Fruit fly (Drosophila melanogaster) whole organism, embryonic: ENCODE data around the gene Patr-1.

Source experiments
- Asciz ChIP-seq: fragments of 200-800 bp; sonication (Bioruptor generic); optimal IDR thresholded peaks from 2 replicates; lab custom pipeline; 2017; ENCODE audit warnings: missing biosample characterization, mild to moderate bottlenecking, missing genetic modification characterization, missing genetic modification reagents
- Atf-2 ChIP-seq: fragments of 200-800 bp; sonication (Bioruptor generic); optimal IDR thresholded peaks from 2 replicates; lab custom pipeline; 2016; ENCODE audit warnings: missing biosample characterization, missing genetic modification characterization
- Awh ChIP-seq: fragments of 200-800 bp; sonication (Bioruptor generic); IDR thresholded peaks from 2 replicates; pipeline ENCODE4, ENCODE4 v1.3.6; 2022; ENCODE audit warnings: missing biosample characterization, missing genetic modification characterization
- BtbVII ChIP-seq: fragments of 200-800 bp; sonication (Bioruptor generic); optimal IDR thresholded peaks from 3 replicates; lab custom pipeline; 2017; ENCODE audit warnings: missing biosample characterization, mild to moderate bottlenecking, missing genetic modification characterization
- CG10543 ChIP-seq: fragments of 200-800 bp; sonication (Bioruptor generic); optimal IDR thresholded peaks from 3 replicates; lab custom pipeline; 2017; ENCODE audit warnings: missing biosample characterization, mild to moderate bottlenecking, missing genetic modification characterization, moderate library complexity
- CG11723 ChIP-seq: fragments of 200-800 bp; sonication (Bioruptor generic); optimal IDR thresholded peaks from 2 replicates; lab custom pipeline; 2017; ENCODE audit warnings: missing biosample characterization, mild to moderate bottlenecking, missing genetic modification characterization
- CG12071 ChIP-seq: fragments of 200-800 bp; sonication (Bioruptor generic); optimal IDR thresholded peaks from 3 replicates; lab custom pipeline; 2018; ENCODE audit warnings: missing biosample characterization, mild to moderate bottlenecking, missing genetic modification characterization
- CG12659 ChIP-seq: fragments of 200-800 bp; sonication (Bioruptor generic); optimal IDR thresholded peaks from 3 replicates; lab custom pipeline; 2017; ENCODE audit warnings: mild to moderate bottlenecking, missing biosample characterization, missing genetic modification reagents, missing genetic modification characterization
- CG14441 ChIP-seq: fragments of 200-800 bp; sonication (Bioruptor generic); IDR thresholded peaks from 2 replicates; pipeline ENCODE4 v1.3.6; 2022; ENCODE audit warnings: missing biosample characterization, missing genetic modification characterization
- CG16813 ChIP-seq: fragments of 200-800 bp; sonication (Bioruptor generic); IDR thresholded peaks from 3 replicates; pipeline ENCODE4 v1.3.6; 2022; ENCODE audit warnings: missing biosample characterization, missing genetic modification characterization; ENCODE audit not compliant: partially characterized antibody
- CG16863 ChIP-seq: fragments of 200-800 bp; sonication (Bioruptor generic); optimal IDR thresholded peaks from 3 replicates; lab custom pipeline; 2016; ENCODE audit warnings: missing biosample characterization, missing genetic modification characterization
- CG17328 ChIP-seq: fragments of 200-800 bp; sonication (Bioruptor generic); IDR thresholded peaks from 2 replicates; pipeline ENCODE4 v1.3.6; 2022; ENCODE audit warnings: missing biosample characterization, missing genetic modification characterization
- CG17568 ChIP-seq: fragments of 200-800 bp; sonication (Bioruptor generic); optimal IDR thresholded peaks from 2 replicates; lab custom pipeline; 2018; ENCODE audit warnings: missing biosample characterization, mild to moderate bottlenecking, missing genetic modification characterization, moderate library complexity
- CG3065 ChIP-seq: fragments of 200-800 bp; sonication (Bioruptor generic); optimal IDR thresholded peaks from 2 replicates; lab custom pipeline; 2016; ENCODE audit warnings: missing biosample characterization, missing genetic modification characterization
- CG3838 ChIP-seq: fragments of 200-800 bp; sonication (Bioruptor generic); optimal IDR thresholded peaks from 3 replicates; lab custom pipeline; 2016; ENCODE audit warnings: missing biosample characterization, missing genetic modification characterization
- CG4707 ChIP-seq: fragments of 200-800 bp; sonication (Bioruptor generic); optimal IDR thresholded peaks from 2 replicates; lab custom pipeline; 2018; ENCODE audit warnings: missing biosample characterization, mild to moderate bottlenecking, missing genetic modification characterization, moderate library complexity
- CG4820 ChIP-seq: fragments of 200-800 bp; sonication (Bioruptor generic); optimal IDR thresholded peaks from 3 replicates; lab custom pipeline; 2016; ENCODE audit warnings: missing biosample characterization, missing genetic modification characterization
- CG6791 ChIP-seq: fragments of 200-800 bp; sonication (Bioruptor generic); IDR thresholded peaks from 3 replicates; pipeline ENCODE4 v1.3.6; 2022; ENCODE audit warnings: missing biosample characterization, missing genetic modification characterization; ENCODE audit not compliant: partially characterized antibody
- CG6813 ChIP-seq: fragments of 200-800 bp; sonication (Bioruptor generic); optimal IDR thresholded peaks from 2 replicates; lab custom pipeline; 2017; ENCODE audit warnings: missing biosample characterization, missing genetic modification characterization, mild to moderate bottlenecking, moderate library complexity, missing genetic modification reagents
- CG7372 ChIP-seq: fragments of 200-800 bp; sonication (Bioruptor generic); IDR thresholded peaks from 2 replicates; pipeline ENCODE4 v1.3.6; 2022; ENCODE audit warnings: missing biosample characterization, missing genetic modification characterization
- CG8281 ChIP-seq: fragments of 200-800 bp; sonication (Bioruptor generic); optimal IDR thresholded peaks from 2 replicates; lab custom pipeline; 2018; ENCODE audit warnings: missing biosample characterization, mild to moderate bottlenecking, missing genetic modification characterization, moderate library complexity
- CG8359 ChIP-seq: fragments of 200-800 bp; sonication (Bioruptor generic); optimal IDR thresholded peaks from 2 replicates; lab custom pipeline; 2017; ENCODE audit warnings: missing biosample characterization, mild to moderate bottlenecking, missing genetic modification characterization, borderline replicate concordance
- CoRest ChIP-seq: fragments of 200-800 bp; sonication (Bioruptor generic); optimal IDR thresholded peaks from 3 replicates; lab custom pipeline; 2018; ENCODE audit warnings: missing biosample characterization, mild to moderate bottlenecking, missing genetic modification characterization, moderate library complexity
- Dek ChIP-seq: fragments of 200-800 bp; sonication (Bioruptor generic); optimal IDR thresholded peaks from 3 replicates; lab custom pipeline; 2019; ENCODE audit warnings: missing biosample characterization, mild to moderate bottlenecking, missing genetic modification characterization, moderate library complexity
- Ets97D ChIP-seq: fragments of 200-800 bp; sonication (Bioruptor generic); optimal IDR thresholded peaks from 3 replicates; lab custom pipeline; 2016; ENCODE audit warnings: missing biosample characterization, missing genetic modification characterization
- Hr3 ChIP-seq: fragments of 200-800 bp; sonication (Bioruptor generic); optimal IDR thresholded peaks from 3 replicates; lab custom pipeline; 2016; ENCODE audit warnings: missing biosample characterization, missing genetic modification characterization
- MESR4 ChIP-seq: fragments of 200-800 bp; sonication (Bioruptor generic); optimal IDR thresholded peaks from 2 replicates; lab custom pipeline; 2018; ENCODE audit warnings: missing biosample characterization, mild to moderate bottlenecking, missing genetic modification characterization, moderate library complexity
- Neu2 ChIP-seq: fragments of 200-800 bp; sonication (Bioruptor generic); optimal IDR thresholded peaks from 3 replicates; lab custom pipeline; 2016; ENCODE audit warnings: missing biosample characterization, missing genetic modification characterization, borderline replicate concordance
- Nf-YB ChIP-seq: fragments of 200-800 bp; sonication (Bioruptor generic); optimal IDR thresholded peaks from 3 replicates; lab custom pipeline; 2019; ENCODE audit warnings: missing biosample characterization, mild to moderate bottlenecking, missing genetic modification characterization, moderate library complexity
- Side ChIP-seq: fragments of 200-800 bp; sonication (Bioruptor generic); optimal IDR thresholded peaks from 2 replicates; lab custom pipeline; 2016; ENCODE audit warnings: missing biosample characterization, missing genetic modification characterization
- TFAM ChIP-seq: fragments of 200-800 bp; sonication (Bioruptor generic); optimal IDR thresholded peaks from 2 replicates; lab custom pipeline; 2017; ENCODE audit warnings: missing biosample characterization, missing genetic modification characterization, inconsistent platforms
- Usf ChIP-seq: fragments of 200-800 bp; sonication (Bioruptor generic); optimal IDR thresholded peaks from 2 replicates; lab custom pipeline; 2017; ENCODE audit warnings: missing genotype, missing biosample characterization, missing genetic modification characterization
- bbx ChIP-seq: fragments of 200-800 bp; sonication (Bioruptor generic); IDR thresholded peaks from 2 replicates; pipeline ENCODE4 v1.3.6; 2022; ENCODE audit warnings: missing biosample characterization, missing genetic modification characterization; ENCODE audit not compliant: partially characterized antibody
- bcd ChIP-seq: fragments of 200-800 bp; sonication (Bioruptor generic); optimal IDR thresholded peaks from 2 replicates; lab custom pipeline; 2017; ENCODE audit warnings: missing biosample characterization, mild to moderate bottlenecking, missing genetic modification characterization
- crc ChIP-seq: fragments of 200-800 bp; sonication (Bioruptor generic); optimal IDR thresholded peaks from 2 replicates; lab custom pipeline; 2016; ENCODE audit warnings: missing biosample characterization, missing genetic modification characterization
- da ChIP-seq: fragments of 200-800 bp; sonication (Bioruptor generic); optimal IDR thresholded peaks from 2 replicates; lab custom pipeline; 2016; ENCODE audit warnings: missing biosample characterization, missing genetic modification characterization
- grn ChIP-seq: fragments of 200-800 bp; sonication (Bioruptor generic); optimal IDR thresholded peaks from 3 replicates; lab custom pipeline; 2017; ENCODE audit warnings: missing biosample characterization, missing genetic modification characterization
- gsb-n ChIP-seq: fragments of 200-800 bp; sonication (Bioruptor generic); optimal IDR thresholded peaks from 3 replicates; lab custom pipeline; 2018; ENCODE audit warnings: missing biosample characterization, mild to moderate bottlenecking, missing genetic modification characterization
- pan ChIP-seq, 4 experiments: fragments of >200 bp in 3 of 4; fragments of 200-800 bp in 1 of 4; sonication (Bioruptor generic) in 1 of 4; optimal IDR thresholded peaks in 3 of 4; IDR thresholded peaks in 1 of 4; 2 replicates each; pipeline versions ENCODE4 v1.3.6 to Lab custom; 2017 to 2022; ENCODE audit warnings: missing biosample characterization in 2 of 4, missing genetic modification characterization in 2 of 4, mixed read lengths in 1 of 4
- pnt ChIP-seq: fragments of 200-800 bp; sonication (Bioruptor generic); optimal IDR thresholded peaks from 3 replicates; lab custom pipeline; 2016; ENCODE audit warnings: missing biosample characterization, missing genetic modification characterization
- prd ChIP-seq, 3 experiments: fragments of >200 bp in 2 of 3; fragments of 200-800 bp in 1 of 3; sonication (Bioruptor generic) in 1 of 3; optimal IDR thresholded peaks in 2 of 3; IDR thresholded peaks in 1 of 3; 2 replicates in 2 of 3; 3 replicates in 1 of 3; pipeline versions ENCODE4 v1.3.6 to Lab custom; 2017 to 2022; ENCODE audit warnings: missing biosample characterization in 1 of 3, missing genetic modification characterization in 1 of 3
- sd ChIP-seq: fragments of 200-800 bp; sonication (Bioruptor generic); optimal IDR thresholded peaks from 3 replicates; lab custom pipeline; 2018; ENCODE audit warnings: missing biosample characterization, mild to moderate bottlenecking, missing genetic modification characterization, moderate library complexity
- sim ChIP-seq: fragments of 200-800 bp; sonication (Bioruptor generic); IDR thresholded peaks from 2 replicates; pipeline ENCODE4 v1.3.6; 2022; ENCODE audit warnings: missing biosample characterization, missing genetic modification characterization
- toy ChIP-seq: fragments of 200-800 bp; sonication (Bioruptor generic); IDR thresholded peaks from 2 replicates; pipeline ENCODE4 v1.3.6; 2022; ENCODE audit warnings: missing biosample characterization, missing genetic modification characterization
- twi ChIP-seq: fragments of 200-800 bp; optimal IDR thresholded peaks from 2 replicates; lab custom pipeline; 2019; ENCODE audit warnings: missing biosample characterization, mild to moderate bottlenecking, missing genetic modification characterization, moderate library complexity
- tx ChIP-seq: fragments of 200-800 bp; sonication (Bioruptor generic); optimal IDR thresholded peaks from 2 replicates; lab custom pipeline; 2016; ENCODE audit warnings: missing biosample characterization, missing genetic modification characterization
- zfh2 ChIP-seq: fragments of 200-800 bp; sonication (Bioruptor generic); optimal IDR thresholded peaks from 2 replicates; lab custom pipeline; 2016; ENCODE audit warnings: missing biosample characterization, missing genetic modification characterization

Patr-1 gene

DNA sequence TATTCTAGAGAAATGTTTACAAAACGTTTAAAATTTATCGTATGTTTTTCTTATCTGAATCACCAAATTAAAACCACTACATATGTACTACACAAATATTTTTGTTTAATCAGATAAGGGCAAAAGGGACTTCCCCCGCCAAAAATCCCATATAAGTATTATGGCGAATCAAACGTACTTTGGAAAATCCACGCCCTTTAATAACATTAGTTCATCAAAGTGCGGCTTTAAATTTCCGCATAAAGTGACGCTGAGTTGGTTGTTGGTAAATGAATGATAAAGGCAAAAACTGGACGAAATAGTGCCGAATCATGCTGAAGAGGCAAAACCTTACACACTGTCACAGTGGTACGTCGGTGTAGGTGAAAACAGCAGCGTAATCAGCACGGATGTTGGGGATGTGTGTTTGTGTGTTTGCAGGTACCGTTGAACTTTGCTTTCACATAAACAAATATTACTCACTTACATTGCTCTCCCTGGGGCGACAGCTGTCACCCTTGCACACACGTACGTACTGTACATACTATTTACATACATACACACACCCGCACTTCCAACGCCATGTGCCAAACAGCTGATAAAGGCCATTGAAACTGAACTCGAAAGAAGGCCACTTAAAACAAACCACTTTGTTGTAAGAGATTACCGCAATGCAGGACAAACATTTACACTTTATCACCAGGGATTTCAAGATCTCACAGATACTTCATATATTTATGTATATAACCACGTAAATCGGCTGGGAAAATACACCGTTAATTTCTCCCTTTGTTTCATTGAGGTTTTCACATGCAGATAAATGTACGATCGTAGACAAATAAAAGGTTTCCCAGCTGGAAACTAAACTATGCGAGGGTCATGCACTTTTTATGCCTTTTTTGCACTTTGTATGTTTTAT lies 35.8 kb downstream of the Patr-1 start:
- TF ChIP-seq zfh2 (GFP tag; lab: Kevin White, UChicago) (no peak), TFAM (GFP tag; lab: Kevin White, UChicago) (no peak), CG7372 (no peak), CG3065 (no peak), MESR4 (peak; percentile 7), CG6791 (GFP tag; lab: Robert Waterston, UW) (no peak), CG6813 (GFP tag; lab: Kevin White, UChicago) (peak; percentile 63), CG17328 (GFP tag; lab: Robert Waterston, UW) (0 out of 2 replicates have a peak, but pooled peaks have one; percentile 32), grn (GFP tag; lab: Kevin White, UChicago) (peak; percentile 26), twi (tag; lab: Kevin White, UChicago) (peak; percentile 95), CG4707 (GFP tag; lab: Kevin White, UChicago) (peak; percentile 46), bcd (GFP tag; lab: Kevin White, UChicago) (no peak), Nf-YB (GFP tag; lab: Kevin White, UChicago) (no peak), Neu2 (GFP tag; lab: Kevin White, UChicago) (no peak), Side (GFP tag; lab: Kevin White, UChicago) (no peak), sim (GFP tag; lab: Robert Waterston, UW) (no peak), sd (tag; lab: Kevin White, UChicago) (peak; percentile 27), CG12659 (GFP tag; lab: Kevin White, UChicago) (no peak), tx (GFP tag; lab: Kevin White, UChicago) (no peak), CG17568 (peak; percentile 28), bbx (GFP tag; lab: Robert Waterston, UW) (no peak), Dek (tag; lab: Kevin White, UChicago) (no peak), CG12071 (GFP tag; lab: Kevin White, UChicago) (peak; percentile 50), Asciz (GFP tag; lab: Kevin White, UChicago) (no peak), CG10543 (GFP tag; lab: Kevin White, UChicago) (peak; percentile 32), prd (optimal IDR thresholded peaks at IDR 0.05; lab: Kevin White, UChicago) (no peak), prd (GFP tag; IDR thresholded peaks at IDR 0.05; lab: Robert Waterston, UW) (no peak), BtbVII (GFP tag; lab: Kevin White, UChicago) (no peak), gsb-n (no peak), Ets97D (GFP tag; lab: Kevin White, UChicago) (no peak), pan (optimal IDR thresholded peaks at IDR 0.05; lab: Kevin White, UChicago) (no peak), pan (GFP tag; optimal IDR thresholded peaks at IDR 0.05 in 1 of 2, IDR thresholded peaks at IDR 0.05 in 1 of 2) (peak in 1 of 2 experiments; percentile 38), CG11723 (GFP tag; lab: Kevin White, UChicago) (no peak), CG16863 (GFP tag; lab: Kevin White, UChicago) (no peak), Hr3 (GFP tag; lab: Kevin White, UChicago) (no peak), da (GFP tag; lab: Kevin White, UChicago) (no peak), Awh (GFP tag; lab: Robert Waterston, UW) (peak; percentile 49), CG14441 (GFP tag; lab: Robert Waterston, UW) (0 out of 2 replicates have a peak, but pooled peaks have one; percentile 10), CG8359 (GFP tag; lab: Kevin White, UChicago) (peak; percentile 34), CG8281 (tag; lab: Kevin White, UChicago) (no peak), Usf (GFP tag; lab: Kevin White, UChicago) (no peak), CG16813 (GFP tag; lab: Robert Waterston, UW) (no peak), pnt (no peak), Atf-2 (GFP tag; lab: Kevin White, UChicago) (no peak), CoRest (tag; lab: Kevin White, UChicago) (peak; percentile 32), CG4820 (no peak), crc (GFP tag; lab: Kevin White, UChicago) (no peak), CG3838 (GFP tag; lab: Kevin White, UChicago) (no peak), toy (GFP tag; lab: Robert Waterston, UW) (no peak)
